Fruit fly (Drosophila melanogaster) whole organism, embryonic: Measurements from ENCODE around the gene PGRP-LA.

Experiments used
- Adf1 ChIP-seq: fragments of 200-800 bp; sonication (Bioruptor generic); IDR thresholded peaks from 2 replicates; pipeline ENCODE4 v1.3.6; 2022; ENCODE audit warnings: missing biosample characterization, missing genetic modification characterization
- Antp ChIP-seq: fragments of 200-800 bp; sonication (Bioruptor generic); optimal IDR thresholded peaks from 3 replicates; lab custom pipeline; 2016; ENCODE audit warnings: missing biosample characterization, missing genetic modification characterization
- Awh ChIP-seq: fragments of 200-800 bp; sonication (Bioruptor generic); IDR thresholded peaks from 2 replicates; pipeline ENCODE4, ENCODE4 v1.3.6; 2022; ENCODE audit warnings: missing biosample characterization, missing genetic modification characterization
- Bteb2 ChIP-seq: fragments of 200-800 bp; sonication (Bioruptor generic); optimal IDR thresholded peaks from 2 replicates; lab custom pipeline; 2016; ENCODE audit warnings: missing biosample characterization, missing genetic modification characterization
- CG15479 ChIP-seq: fragments of 200-800 bp; sonication (Bioruptor generic); optimal IDR thresholded peaks from 3 replicates; lab custom pipeline; 2019; ENCODE audit warnings: missing biosample characterization, mild to moderate bottlenecking, missing genetic modification characterization, moderate library complexity
- CG2129 ChIP-seq: fragments of 200-800 bp; sonication (Bioruptor generic); IDR thresholded peaks from 2 replicates; pipeline ENCODE4 v1.3.6; 2022; ENCODE audit warnings: missing biosample characterization, missing genetic modification characterization; ENCODE audit not compliant: partially characterized antibody
- CG30431 ChIP-seq: fragments of 200-800 bp; sonication (Bioruptor generic); optimal IDR thresholded peaks from 2 replicates; lab custom pipeline; 2017; ENCODE audit warnings: missing biosample characterization, missing genetic modification characterization
- CG31365 ChIP-seq: fragments of 200-800 bp; sonication (Bioruptor generic); optimal IDR thresholded peaks from 2 replicates; lab custom pipeline; 2018; ENCODE audit warnings: missing biosample characterization, mild to moderate bottlenecking, missing genetic modification characterization
- CG34376 ChIP-seq: fragments of 200-800 bp; sonication (Bioruptor generic); optimal IDR thresholded peaks from 2 replicates; lab custom pipeline; 2018; ENCODE audit warnings: missing biosample characterization, mild to moderate bottlenecking, missing genetic modification characterization
- CG5953 ChIP-seq: fragments of 200-800 bp; sonication (Bioruptor generic); IDR thresholded peaks from 2 replicates; pipeline ENCODE4 v1.3.6; 2022; ENCODE audit warnings: missing biosample characterization, missing genetic modification characterization
- CG7271 ChIP-seq: fragments of 200-800 bp; sonication (Bioruptor generic); optimal IDR thresholded peaks from 2 replicates; lab custom pipeline; 2018; ENCODE audit warnings: missing biosample characterization, mild to moderate bottlenecking, missing genetic modification characterization, moderate library complexity
- CG7372 ChIP-seq: fragments of 200-800 bp; sonication (Bioruptor generic); IDR thresholded peaks from 2 replicates; pipeline ENCODE4 v1.3.6; 2022; ENCODE audit warnings: missing biosample characterization, missing genetic modification characterization
- CG7839 ChIP-seq: fragments of 200-800 bp; sonication (Bioruptor generic); optimal IDR thresholded peaks from 3 replicates; lab custom pipeline; 2018; ENCODE audit warnings: missing biosample characterization, mild to moderate bottlenecking, missing genetic modification characterization, moderate library complexity
- CG9817 ChIP-seq: fragments of 200-800 bp; sonication (Bioruptor generic); optimal IDR thresholded peaks from 2 replicates; lab custom pipeline; 2018; ENCODE audit warnings: missing biosample characterization, mild to moderate bottlenecking, missing genetic modification characterization, moderate library complexity
- CG9876 ChIP-seq: fragments of 200-800 bp; sonication (Bioruptor generic); optimal IDR thresholded peaks from 2 replicates; lab custom pipeline; 2016; ENCODE audit warnings: missing biosample characterization, missing genetic modification characterization
- CHES-1-like ChIP-seq: fragments of 200-800 bp; sonication (Bioruptor generic); optimal IDR thresholded peaks from 2 replicates; lab custom pipeline; 2016; ENCODE audit warnings: missing biosample characterization, missing genetic modification characterization
- Dip3 ChIP-seq: fragments of 200-800 bp; sonication (Bioruptor generic); optimal IDR thresholded peaks from 3 replicates; lab custom pipeline; 2016; ENCODE audit warnings: missing biosample characterization, missing genetic modification characterization
- Eip74EF ChIP-seq, 2 experiments: fragments of 200-800 bp in 1 of 2; fragments of >200 bp in 1 of 2; sonication (Bioruptor generic) in 1 of 2; optimal IDR thresholded peaks; 2 replicates each; lab custom pipeline; 2017 to 2019; ENCODE audit warnings: missing biosample characterization in 2 of 2, missing genetic modification characterization in 2 of 2, mild to moderate bottlenecking in 1 of 2, moderate library complexity in 1 of 2
- Hsf ChIP-seq: fragments of 200-800 bp; sonication (Bioruptor generic); optimal IDR thresholded peaks from 3 replicates; lab custom pipeline; 2016; ENCODE audit warnings: missing biosample characterization, missing genetic modification characterization
- Kr ChIP-seq: fragments of 200-800 bp; sonication (Bioruptor generic); optimal IDR thresholded peaks from 2 replicates; lab custom pipeline; 2017; ENCODE audit warnings: missing biosample characterization, mild to moderate bottlenecking, missing genetic modification characterization
- MBD-R2 ChIP-seq: fragments of 200-800 bp; sonication (Bioruptor generic); IDR thresholded peaks from 2 replicates; pipeline ENCODE4 v1.3.6; 2022; ENCODE audit warnings: missing biosample characterization, missing genetic modification characterization
- Optix ChIP-seq: fragments of 200-800 bp; sonication (Bioruptor generic); IDR thresholded peaks from 3 replicates; pipeline ENCODE4 v1.3.6; 2022; ENCODE audit warnings: missing biosample characterization, missing genetic modification characterization
- aop ChIP-seq: fragments of 200-800 bp; sonication (Bioruptor generic); IDR thresholded peaks from 2 replicates; pipeline ENCODE4 v1.3.6; 2022; ENCODE audit warnings: missing biosample characterization, missing genetic modification characterization
- ash1 ChIP-seq: fragments of 200-800 bp; sonication (Bioruptor generic); optimal IDR thresholded peaks from 2 replicates; lab custom pipeline; 2018; ENCODE audit warnings: missing biosample characterization, mild to moderate bottlenecking, missing genetic modification characterization
- cad ChIP-seq: fragments of >200 bp; optimal IDR thresholded peaks from 2 replicates; lab custom pipeline; 2017; ENCODE audit warnings: missing biosample characterization, missing genetic modification characterization
- caup ChIP-seq: fragments of 200-800 bp; sonication (Bioruptor generic); optimal IDR thresholded peaks from 3 replicates; lab custom pipeline; 2017; ENCODE audit warnings: missing biosample characterization, mild to moderate bottlenecking, missing genetic modification characterization, moderate library complexity; ENCODE audit not compliant: severe bottlenecking
- crol ChIP-seq: fragments of 200-800 bp; sonication (Bioruptor generic); IDR thresholded peaks from 2 replicates; pipeline ENCODE4 v1.3.6; 2022; ENCODE audit warnings: missing biosample characterization, missing genetic modification characterization
- da ChIP-seq: fragments of 200-800 bp; sonication (Bioruptor generic); optimal IDR thresholded peaks from 2 replicates; lab custom pipeline; 2016; ENCODE audit warnings: missing biosample characterization, missing genetic modification characterization
- dan ChIP-seq: fragments of 200-800 bp; sonication (Bioruptor generic); IDR thresholded peaks from 2 replicates; pipeline ENCODE4 v1.3.6; 2022; ENCODE audit warnings: missing biosample characterization, missing genetic modification characterization
- dpn ChIP-seq, 2 experiments: fragments of 200-800 bp; sonication (Bioruptor generic); optimal IDR thresholded peaks; 3 replicates each; lab custom pipeline; 2016; ENCODE audit warnings: missing biosample characterization in 2 of 2, missing genetic modification characterization in 2 of 2
- exex ChIP-seq: fragments of 200-800 bp; sonication (Bioruptor generic); optimal IDR thresholded peaks from 4 replicates; lab custom pipeline; 2018; ENCODE audit warnings: missing biosample characterization, mild to moderate bottlenecking, missing genetic modification characterization, moderate library complexity
- fd64A ChIP-seq: fragments of 200-800 bp; sonication (Bioruptor generic); optimal IDR thresholded peaks from 3 replicates; lab custom pipeline; 2018; ENCODE audit warnings: missing biosample characterization, mild to moderate bottlenecking, missing genetic modification characterization
- gce ChIP-seq: fragments of 200-800 bp; sonication (Bioruptor generic); IDR thresholded peaks from 3 replicates; pipeline ENCODE4 v1.3.6; 2022; ENCODE audit warnings: missing biosample characterization, missing genetic modification characterization
- h ChIP-seq: fragments of >200 bp; optimal IDR thresholded peaks from 2 replicates; lab custom pipeline; 2017
- hkb ChIP-seq, 2 experiments: fragments of 200-800 bp in 1 of 2; fragments of >200 bp in 1 of 2; sonication (Bioruptor generic) in 1 of 2; IDR thresholded peaks in 1 of 2; optimal IDR thresholded peaks in 1 of 2; 2 replicates each; pipeline versions ENCODE4 v1.3.6 to Lab custom; 2017 to 2022; ENCODE audit warnings: missing biosample characterization in 1 of 2, missing genetic modification characterization in 1 of 2
- nerfin-1 ChIP-seq: fragments of 200-800 bp; sonication (Bioruptor generic); optimal IDR thresholded peaks from 3 replicates; lab custom pipeline; 2019; ENCODE audit warnings: missing biosample characterization, mild to moderate bottlenecking, missing genetic modification characterization, moderate library complexity
- psq ChIP-seq: fragments of 200-800 bp; sonication (Bioruptor generic); optimal IDR thresholded peaks from 2 replicates; lab custom pipeline; 2017; ENCODE audit warnings: missing biosample characterization, missing genetic modification characterization
- pzg ChIP-seq: fragments of 200-800 bp; sonication (Bioruptor generic); optimal IDR thresholded peaks from 3 replicates; lab custom pipeline; 2018; ENCODE audit warnings: missing biosample characterization, mild to moderate bottlenecking, missing genetic modification characterization, moderate library complexity
- tll ChIP-seq, 2 experiments: fragments of 200-800 bp in 1 of 2; fragments of >200 bp in 1 of 2; sonication (Bioruptor generic) in 1 of 2; optimal IDR thresholded peaks; 2 replicates each; lab custom pipeline; 2017 to 2019; ENCODE audit warnings: missing biosample characterization in 2 of 2, missing genetic modification characterization in 2 of 2, mild to moderate bottlenecking in 1 of 2, moderate library complexity in 1 of 2
- toy ChIP-seq: fragments of 200-800 bp; sonication (Bioruptor generic); IDR thresholded peaks from 2 replicates; pipeline ENCODE4 v1.3.6; 2022; ENCODE audit warnings: missing biosample characterization, missing genetic modification characterization
- vnd ChIP-seq: fragments of 200-800 bp; sonication (Bioruptor generic); IDR thresholded peaks from 3 replicates; pipeline ENCODE4 v1.3.6; 2022; ENCODE audit warnings: missing biosample characterization, missing genetic modification characterization; ENCODE audit not compliant: partially characterized antibody
- zen ChIP-seq: fragments of 200-800 bp; sonication (Bioruptor generic); optimal IDR thresholded peaks from 3 replicates; lab custom pipeline; 2018; ENCODE audit warnings: missing biosample characterization, mild to moderate bottlenecking, missing genetic modification characterization, moderate library complexity

Gene PGRP-LA

DNA sequence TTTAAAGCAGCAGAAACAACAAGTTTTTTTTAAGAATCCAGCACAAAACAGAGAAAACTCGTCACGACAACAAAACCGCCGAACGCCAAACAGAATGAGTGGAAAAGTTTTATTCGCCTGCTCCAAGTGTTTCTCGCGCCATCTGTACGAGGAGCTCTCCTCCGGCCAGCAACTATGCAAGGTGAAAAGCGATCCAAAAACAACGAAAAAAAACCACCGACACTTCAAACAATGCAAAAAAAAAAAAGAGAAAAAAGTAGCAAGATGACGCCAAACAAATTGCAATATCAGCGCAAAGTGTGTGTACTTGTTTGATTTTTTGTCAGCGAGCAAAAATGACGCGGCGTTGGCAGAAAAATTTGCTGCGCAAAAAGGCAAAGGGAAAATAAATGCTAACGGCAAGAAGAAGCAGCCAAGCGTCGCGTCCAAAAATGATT is 33.3 kb downstream of the PGRP-LA start (continued):
- TF ChIP-seq CHES-1-like (GFP tag; lab: Kevin White, UChicago) (peak; percentile 53), CG31365 (tag; lab: Kevin White, UChicago) (no peak), CG7839 (tag; lab: Kevin White, UChicago) (no peak), fd64A (GFP tag; lab: Kevin White, UChicago) (no peak), Hsf (no peak), nerfin-1 (tag; lab: Kevin White, UChicago) (no peak), Antp (GFP tag; lab: Kevin White, UChicago) (no peak), Eip74EF (GFP tag; optimal IDR thresholded peaks at IDR 0.05; lab: Kevin White, UChicago) (no peak), psq (GFP tag; lab: Kevin White, UChicago) (no peak)
- TF ChIP-seq, all 482 proteins: peak for 13

DNA sequence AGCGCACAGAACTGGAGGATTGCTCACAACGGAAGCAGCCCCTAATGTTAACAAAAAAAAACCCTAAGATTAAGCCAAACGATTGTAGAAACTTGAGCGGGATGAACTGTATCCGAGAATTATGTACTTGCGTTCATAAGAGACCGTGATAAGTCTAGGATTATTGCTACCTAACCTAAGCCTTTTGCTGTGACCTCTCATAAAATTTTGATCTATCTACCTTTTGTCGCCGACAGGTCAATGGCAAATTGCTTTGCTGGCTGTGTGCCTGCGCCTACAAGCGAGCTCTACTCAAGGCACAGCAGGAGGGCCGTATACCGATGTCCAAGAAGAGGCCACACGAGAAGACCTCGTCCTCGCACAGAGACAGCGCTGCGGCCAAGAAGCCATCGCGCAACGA is 34.5 kb downstream of the PGRP-LA start:
- TF ChIP-seq da (GFP tag; lab: Kevin White, UChicago), result no peak
- TF ChIP-seq CG30431, result no peak
- no peak for TF ChIP-seq Optix (GFP tag; lab: Robert Waterston, UW)
- no peak for TF ChIP-seq CG9876 (GFP tag; lab: Kevin White, UChicago)
- TF ChIP-seq crol (GFP tag; lab: Robert Waterston, UW), result no peak
- TF ChIP-seq Dip3 (GFP tag; lab: Kevin White, UChicago), result no peak
- no peak for TF ChIP-seq MBD-R2 (GFP tag; lab: Robert Waterston, UW)
- peak in 1 of 2 experiments; percentile 93 for TF ChIP-seq tll (GFP tag; optimal IDR thresholded peaks at IDR 0.05; lab: Kevin White, UChicago)
- no peak for TF ChIP-seq dan (GFP tag; lab: Robert Waterston, UW)
- TF ChIP-seq CG7372 (GFP tag; lab: Robert Waterston, UW), result no peak
- TF ChIP-seq CG34376 (GFP tag; lab: Kevin White, UChicago), result no peak
- no peak for TF ChIP-seq CG9817 (tag; lab: Kevin White, UChicago)
- no peak for TF ChIP-seq caup
- no peak for TF ChIP-seq hkb (optimal IDR thresholded peaks at IDR 0.05; lab: Kevin White, UChicago)
- TF ChIP-seq hkb (GFP tag; IDR thresholded peaks at IDR 0.05; lab: Robert Waterston, UW), result no peak
- no peak for TF ChIP-seq exex (tag; lab: Kevin White, UChicago)
- no peak for TF ChIP-seq aop (GFP tag; lab: Robert Waterston, UW)
- TF ChIP-seq CG7271 (tag; lab: Kevin White, UChicago), result no peak
- peak; percentile 64 for TF ChIP-seq Kr (GFP tag; lab: Kevin White, UChicago)
- no peak for TF ChIP-seq ash1
- no peak for TF ChIP-seq vnd (GFP tag; lab: Robert Waterston, UW)
- 0 out of 2 replicates have a peak, but pooled peaks have one; percentile 14 for TF ChIP-seq CG5953
- TF ChIP-seq Adf1 (GFP tag; lab: Robert Waterston, UW), result no peak
- no peak for TF ChIP-seq h (lab: Kevin White, UChicago)
- TF ChIP-seq Awh (GFP tag; lab: Robert Waterston, UW), result no peak
- no peak for TF ChIP-seq gce (GFP tag; lab: Robert Waterston, UW)
- TF ChIP-seq zen, result peak; percentile 51
- TF ChIP-seq cad (GFP tag; lab: Kevin White, UChicago), result peak; percentile 76
- peak; percentile 95 for TF ChIP-seq CG15479 (GFP tag; lab: Kevin White, UChicago)
- no peak for TF ChIP-seq dpn (GFP tag; optimal IDR thresholded peaks at IDR 0.05; lab: Kevin White, UChicago)
- no peak for TF ChIP-seq Bteb2
- TF ChIP-seq pzg (GFP tag; lab: Kevin White, UChicago), result no peak
- TF ChIP-seq CG2129 (GFP tag; lab: Robert Waterston, UW), result no peak
- no peak for TF ChIP-seq toy
